Worm (Caenorhabditis elegans): ENCODE data around the gene gpa-8.
A peak's percentile ranks its signal among the peaks of the same experiment; 100 is the strongest.

gpa-8 gene

DNA sequence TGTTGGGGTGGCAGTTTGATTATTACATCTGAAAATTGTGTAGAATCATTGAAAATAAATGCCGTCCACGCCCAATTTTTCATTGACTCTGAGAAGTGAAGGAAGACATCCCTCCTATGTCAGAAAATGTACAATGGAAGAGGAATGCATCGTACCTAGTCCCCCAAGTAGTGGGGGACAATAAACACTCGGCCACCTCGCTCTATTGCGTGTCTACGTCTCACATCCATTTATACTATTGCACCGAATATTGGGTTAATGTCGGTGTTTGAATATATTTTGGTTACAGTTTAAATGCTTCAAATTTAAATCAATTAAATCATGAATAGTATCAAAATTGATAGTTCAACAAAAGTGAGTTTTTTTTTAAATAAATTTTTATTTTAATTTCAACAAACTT, 9.4 kb upstream of the gpa-8 start, which contains the start of gene lin-25 (continued):
- TF ChIP-seq ztf-4 (tag; optimal IDR thresholded peaks at IDR 0.05), result no peak
- no peak for TF ChIP-seq fkh-2 (tag; optimal IDR thresholded peaks at IDR 0.05)

DNA sequence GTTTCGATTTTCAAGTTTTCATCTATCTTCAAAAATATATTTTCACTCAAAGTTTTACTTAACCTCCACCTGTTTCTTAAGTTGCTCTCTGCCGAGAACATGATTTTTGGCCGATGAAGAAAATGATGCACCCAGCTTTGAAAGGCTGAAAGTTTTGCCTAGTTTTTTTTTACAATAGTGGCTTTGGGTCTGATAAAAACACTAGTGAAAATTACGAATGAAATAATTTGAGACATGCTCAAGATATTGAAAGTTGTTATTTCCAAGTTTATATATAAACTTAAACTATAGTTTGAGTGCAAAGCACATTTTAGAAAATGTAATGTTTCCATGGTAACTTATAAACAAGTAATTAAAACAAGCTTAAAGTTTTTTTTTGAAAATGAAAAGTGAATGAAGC, 8.9 kb upstream of the gpa-8 start, which contains the start of gene gpa-9:
Gene gpa-9 (minus strand): TSS at position 101 of the 400 bp plus-strand sequence.
- TF ChIP-seq sea-2 (GFP tag; optimal IDR thresholded peaks at IDR 0.05) (no peak), elt-2 (tag; optimal IDR thresholded peaks at IDR 0.05) (no peak), skn-1 (tag; optimal IDR thresholded peaks at IDR 0.05) (no peak), egl-27 (tag; optimal IDR thresholded peaks at IDR 0.05) (no peak), nhr-67 (tag; optimal IDR thresholded peaks at IDR 0.05) (no peak), lsy-12 (tag; optimal IDR thresholded peaks at IDR 0.05) (no peak), daf-12 (tag; optimal IDR thresholded peaks at IDR 0.05) (no peak), unc-39 (tag; optimal IDR thresholded peaks at IDR 0.05) (no peak), zag-1 (tag; optimal IDR thresholded peaks at IDR 0.05) (no peak), nhr-23 (tag; optimal IDR thresholded peaks at IDR 0.05) (no peak), elt-3 (tag; optimal IDR thresholded peaks at IDR 0.05) (no peak), lin-15B (tag; optimal IDR thresholded peaks at IDR 0.05) (no peak), nhr-77 (tag; optimal IDR thresholded peaks at IDR 0.05) (no peak), R02D3.7 (tag; optimal IDR thresholded peaks at IDR 0.05) (no peak), egl-5 (tag; optimal IDR thresholded peaks at IDR 0.05) (no peak)

DNA sequence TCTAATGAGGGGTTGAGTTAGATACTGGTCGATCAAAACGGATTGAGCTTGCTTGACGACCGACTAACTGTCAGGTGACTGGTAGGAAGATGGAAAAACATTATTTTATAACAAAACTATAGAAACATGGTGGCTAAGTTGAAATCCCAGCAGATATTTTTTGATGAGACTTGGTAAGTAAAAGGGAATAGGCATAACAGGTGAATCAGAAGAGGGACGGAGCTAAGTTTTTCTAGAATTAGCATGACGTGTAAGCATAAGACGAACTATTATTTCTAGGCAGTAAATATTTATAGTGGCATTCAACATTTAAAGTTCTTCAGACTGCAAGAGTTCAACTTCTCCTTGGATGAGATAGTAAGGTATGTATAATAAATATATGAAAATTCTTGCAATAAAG, 4.2 kb upstream of the gpa-8 start, which contains the start of gene F56H9.8:
Gene F56H9.8 (plus strand): TSS at position 301 of the 400 bp plus-strand sequence.
- TF ChIP-seq nhr-28 (tag; optimal IDR thresholded peaks at IDR 0.05) (no peak), ceh-28 (tag; optimal IDR thresholded peaks at IDR 0.05) (no peak), eor-1 (tag; optimal IDR thresholded peaks at IDR 0.05) (no peak), ztf-11 (tag; optimal IDR thresholded peaks at IDR 0.05) (no peak), nhr-23 (tag; optimal IDR thresholded peaks at IDR 0.05) (no peak), fkh-10 (GFP tag; optimal IDR thresholded peaks at IDR 0.05) (no peak), nhr-77 (tag; optimal IDR thresholded peaks at IDR 0.05) (no peak), nhr-12 (tag; optimal IDR thresholded peaks at IDR 0.05) (no peak), pha-4 (tag; optimal IDR thresholded peaks at IDR 0.05) (no peak), unc-62 (GFP tag; optimal IDR thresholded peaks at IDR 0.05) (no peak), ceh-16 (tag; optimal IDR thresholded peaks at IDR 0.05) (no peak), daf-12 (tag; optimal IDR thresholded peaks at IDR 0.05) (no peak), mml-1 (tag; optimal IDR thresholded peaks at IDR 0.05) (no peak), snpc-4 (tag; optimal IDR thresholded peaks at IDR 0.05) (no peak)

DNA sequence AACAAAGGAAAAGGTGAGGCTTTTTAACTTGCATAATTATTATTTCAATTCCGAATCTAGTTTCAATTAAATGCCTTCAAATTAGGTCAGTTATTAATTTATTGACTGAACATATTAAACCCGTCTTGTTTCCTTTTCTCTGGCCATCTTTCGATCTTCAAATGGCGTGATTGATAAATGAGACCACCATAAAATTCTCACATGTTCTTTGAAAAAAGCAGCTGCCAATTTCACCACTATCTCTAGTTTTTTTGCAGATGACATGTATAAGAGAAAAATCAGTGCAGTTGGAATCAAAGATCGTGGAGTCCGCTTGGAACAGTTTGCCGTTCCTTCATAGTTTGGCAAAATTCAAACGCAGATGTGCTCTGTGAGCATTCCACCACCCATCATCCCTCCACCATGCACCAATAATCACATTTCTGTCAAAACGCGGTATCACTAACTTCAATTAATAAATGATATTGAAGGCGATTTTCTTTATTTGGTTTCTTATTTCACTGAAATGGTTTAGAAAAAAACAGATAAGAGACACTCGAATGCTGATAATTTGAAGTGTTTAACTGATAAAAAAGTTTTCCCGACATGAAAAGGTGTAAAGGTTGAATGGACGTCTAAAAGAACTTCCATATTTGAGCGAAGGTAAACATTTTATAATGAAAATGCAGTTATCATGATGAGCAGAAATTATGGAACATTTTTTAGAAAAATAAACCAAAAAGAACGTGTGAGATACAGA, 2.4 kb downstream of the gpa-8 start:
- TF ChIP-seq nhr-67 (tag; optimal IDR thresholded peaks at IDR 0.05) (no peak), skn-1 (tag; optimal IDR thresholded peaks at IDR 0.05) (no peak), ztf-4 (tag; optimal IDR thresholded peaks at IDR 0.05) (no peak), nhr-23 (tag; optimal IDR thresholded peaks at IDR 0.05) (peak; percentile 16), nhr-12 (tag; optimal IDR thresholded peaks at IDR 0.05) (no peak), ceh-9 (tag; optimal IDR thresholded peaks at IDR 0.05) (no peak), snpc-4 (tag; optimal IDR thresholded peaks at IDR 0.05) (no peak), aly-2 (tag; optimal IDR thresholded peaks at IDR 0.05) (no peak), mdl-1 (tag; optimal IDR thresholded peaks at IDR 0.05) (no peak), elt-2 (tag; optimal IDR thresholded peaks at IDR 0.05) (peak; percentile 92), nhr-43 (tag; optimal IDR thresholded peaks at IDR 0.05; ENCODE audit: poor library complexity, severe bottlenecking) (peak; percentile 54), fkh-2 (tag; optimal IDR thresholded peaks at IDR 0.05) (no peak), lin-39 (tag; optimal IDR thresholded peaks at IDR 0.05) (no peak), tbx-2 (tag; optimal IDR thresholded peaks at IDR 0.05) (no peak), sea-2 (GFP tag; optimal IDR thresholded peaks at IDR 0.05) (no peak), pha-4 (tag; optimal IDR thresholded peaks at IDR 0.05) (peak; percentile 40), R02D3.7 (tag; optimal IDR thresholded peaks at IDR 0.05) (no peak), nhr-237 (tag; optimal IDR thresholded peaks at IDR 0.05) (no peak), lin-15B (tag; optimal IDR thresholded peaks at IDR 0.05) (no peak), lsy-12 (tag; optimal IDR thresholded peaks at IDR 0.05) (no peak), nfya-1 (tag; optimal IDR thresholded peaks at IDR 0.05; ENCODE audit: insufficient read depth) (no peak), elt-3 (tag; optimal IDR thresholded peaks at IDR 0.05) (no peak), ceh-28 (tag; optimal IDR thresholded peaks at IDR 0.05) (no peak), pqm-1 (tag; optimal IDR thresholded peaks at IDR 0.05) (peak; percentile 72), unc-39 (tag; optimal IDR thresholded peaks at IDR 0.05) (no peak), egl-27 (tag; optimal IDR thresholded peaks at IDR 0.05) (no peak), fos-1 (tag; optimal IDR thresholded peaks at IDR 0.05) (no peak), ZK546.5 (tag; optimal IDR thresholded peaks at IDR 0.05) (no peak)

Measured in whole organism, L3 larva.